Worm (Caenorhabditis elegans) whole organism, young adult: Measurements from ENCODE around the gene nlp-50.

ENCODE experiments used
- T07F8.4 ChIP-seq: sonication (generic microtip); optimal IDR thresholded peaks from 2 replicates; lab custom pipeline; 2016; ENCODE audit warnings: mild to moderate bottlenecking, missing genetic modification characterization, moderate library complexity, missing compliant biosample characterization
- akir-1 ChIP-seq: fragments of 200-800 bp; sonication (Bioruptor generic); optimal IDR thresholded peaks from 2 replicates; lab custom pipeline; 2018; ENCODE audit warnings: mild to moderate bottlenecking, missing genetic modification characterization, moderate library complexity, missing compliant biosample characterization
- hlh-12 ChIP-seq: sonication (generic microtip); optimal IDR thresholded peaks from 2 replicates; lab custom pipeline; 2016; ENCODE audit warnings: missing genetic modification characterization, missing compliant biosample characterization
- nhr-179 ChIP-seq: sonication (generic microtip); optimal IDR thresholded peaks from 2 replicates; lab custom pipeline; 2016; ENCODE audit warnings: mild to moderate bottlenecking, missing genetic modification characterization, missing compliant biosample characterization
- snpc-4 ChIP-seq, 5 experiments: fragments of 150-350 bp in 1 of 5; sonication (generic microtip) in 4 of 5; optimal IDR thresholded peaks; 2 replicates each; lab custom pipeline; 2014 to 2018; ENCODE audit warnings: missing genetic modification characterization in 5 of 5, missing biosample characterization in 3 of 5, antibody characterized with exemption in 2 of 5, mild to moderate bottlenecking in 2 of 5, missing compliant biosample characterization in 2 of 5, missing genotype in 2 of 5, moderate library complexity in 2 of 5, missing genetic modification reagents in 1 of 5
- unc-62 ChIP-seq: fragments of 150-350 bp; optimal IDR thresholded peaks from 2 replicates; lab custom pipeline; 2014; ENCODE audit warnings: missing biosample characterization, missing genetic modification reagents, missing genetic modification characterization

DNA sequence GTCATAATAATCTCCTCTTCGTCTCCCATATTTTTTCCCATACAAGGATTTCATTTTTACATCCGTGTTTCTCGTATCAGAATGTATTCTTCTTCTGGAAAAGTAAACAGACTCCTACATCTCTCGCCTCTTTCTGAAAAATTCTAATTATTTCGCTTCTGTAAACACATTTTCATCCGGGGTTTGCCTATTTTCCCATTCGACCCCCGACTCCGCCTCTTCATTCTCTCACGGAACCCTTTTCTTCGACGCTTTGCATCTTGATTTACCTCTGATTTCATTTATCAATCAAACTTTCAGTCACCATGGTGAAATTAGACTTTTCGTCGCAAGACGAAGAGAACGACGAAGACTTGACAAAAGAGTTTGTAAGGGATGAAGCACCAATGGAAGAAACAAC lies 45.8 kb downstream of the nlp-50 start, which contains the start of gene snt-1:
- no peak for TF ChIP-seq T07F8.4 (tag; lab: Kevin White, UChicago)
- TF ChIP-seq unc-62: no peak
- TF ChIP-seq nhr-179 (tag; lab: Kevin White, UChicago): no peak
- TF ChIP-seq snpc-4 (GFP tag; optimal IDR thresholded peaks at IDR 0.05; lab: Kevin White, UChicago): no peak
- no peak for TF ChIP-seq snpc-4 (tag; optimal IDR thresholded peaks at IDR 0.05; lab: Kevin White, UChicago)
- no peak for TF ChIP-seq akir-1 (GFP tag; lab: Kevin White, UChicago)
- TF ChIP-seq hlh-12 (tag; lab: Kevin White, UChicago): no peak
